Fruit fly (Drosophila melanogaster) whole organism, embryonic: ENCODE results near the gene chif.

Experiments
- Asciz ChIP-seq: fragments of 200-800 bp; sonication (Bioruptor generic); optimal IDR thresholded peaks from 2 replicates; lab custom pipeline; 2017; ENCODE audit warnings: missing biosample characterization, mild to moderate bottlenecking, missing genetic modification characterization, missing genetic modification reagents
- CG10366 ChIP-seq: fragments of 200-800 bp; sonication (Bioruptor generic); IDR thresholded peaks from 2 replicates; pipeline ENCODE4 v1.3.6; 2022; ENCODE audit warnings: missing biosample characterization, missing genetic modification characterization
- CG12299 ChIP-seq: fragments of 200-800 bp; sonication (Bioruptor generic); optimal IDR thresholded peaks from 2 replicates; lab custom pipeline; 2018; ENCODE audit warnings: missing biosample characterization, mild to moderate bottlenecking, missing genetic modification characterization
- CG12769 ChIP-seq: fragments of 200-800 bp; sonication (Bioruptor generic); optimal IDR thresholded peaks from 2 replicates; lab custom pipeline; 2019; ENCODE audit warnings: missing biosample characterization, mild to moderate bottlenecking, missing genetic modification characterization, moderate library complexity
- CG15269 ChIP-seq: fragments of 200-800 bp; sonication (Bioruptor generic); optimal IDR thresholded peaks from 2 replicates; lab custom pipeline; 2018; ENCODE audit warnings: missing biosample characterization, mild to moderate bottlenecking, missing genetic modification characterization, moderate library complexity
- CG1647 ChIP-seq: fragments of 200-800 bp; sonication (Bioruptor generic); optimal IDR thresholded peaks from 3 replicates; lab custom pipeline; 2016; ENCODE audit warnings: missing biosample characterization, missing genetic modification characterization
- CG16863 ChIP-seq: fragments of 200-800 bp; sonication (Bioruptor generic); optimal IDR thresholded peaks from 3 replicates; lab custom pipeline; 2016; ENCODE audit warnings: missing biosample characterization, missing genetic modification characterization
- CG2199 ChIP-seq: fragments of 200-800 bp; sonication (Bioruptor generic); IDR thresholded peaks from 3 replicates; pipeline ENCODE4 v1.3.6; 2022; ENCODE audit warnings: missing biosample characterization, missing genetic modification characterization
- CG31441 ChIP-seq: fragments of 200-800 bp; sonication (Bioruptor generic); IDR thresholded peaks from 2 replicates; pipeline ENCODE4 v1.3.6; 2022; ENCODE audit warnings: missing biosample characterization, missing genetic modification characterization
- CG6272 ChIP-seq: fragments of 200-800 bp; sonication (Bioruptor generic); IDR thresholded peaks from 2 replicates; pipeline ENCODE4 v1.3.6; 2022; ENCODE audit warnings: missing biosample characterization, missing genetic modification characterization
- CG7357 ChIP-seq: fragments of 200-800 bp; sonication (Bioruptor generic); IDR thresholded peaks from 3 replicates; pipeline ENCODE4 v1.3.6; 2022; ENCODE audit warnings: missing biosample characterization, missing genetic modification characterization
- CG7372 ChIP-seq: fragments of 200-800 bp; sonication (Bioruptor generic); IDR thresholded peaks from 2 replicates; pipeline ENCODE4 v1.3.6; 2022; ENCODE audit warnings: missing biosample characterization, missing genetic modification characterization
- CG7556 ChIP-seq: fragments of 200-800 bp; sonication (Bioruptor generic); optimal IDR thresholded peaks from 2 replicates; lab custom pipeline; 2017; ENCODE audit warnings: missing biosample characterization, mild to moderate bottlenecking, missing genetic modification characterization
- CG7839 ChIP-seq: fragments of 200-800 bp; sonication (Bioruptor generic); optimal IDR thresholded peaks from 3 replicates; lab custom pipeline; 2018; ENCODE audit warnings: missing biosample characterization, mild to moderate bottlenecking, missing genetic modification characterization, moderate library complexity
- CG8281 ChIP-seq: fragments of 200-800 bp; sonication (Bioruptor generic); optimal IDR thresholded peaks from 2 replicates; lab custom pipeline; 2018; ENCODE audit warnings: missing biosample characterization, mild to moderate bottlenecking, missing genetic modification characterization, moderate library complexity
- CG8388 ChIP-seq: fragments of 200-800 bp; sonication (Bioruptor generic); optimal IDR thresholded peaks from 2 replicates; lab custom pipeline; 2019; ENCODE audit warnings: missing biosample characterization, mild to moderate bottlenecking, missing genetic modification characterization, moderate library complexity
- CG8924 ChIP-seq: fragments of 200-800 bp; optimal IDR thresholded peaks from 3 replicates; lab custom pipeline; 2019; ENCODE audit warnings: missing biosample characterization, mild to moderate bottlenecking, missing genetic modification characterization, moderate library complexity
- CG9609 ChIP-seq: fragments of 200-800 bp; sonication (Bioruptor generic); optimal IDR thresholded peaks from 3 replicates; lab custom pipeline; 2016; ENCODE audit warnings: missing biosample characterization, missing genetic modification characterization
- Chrac-16 ChIP-seq: fragments of 200-800 bp; sonication (Bioruptor generic); optimal IDR thresholded peaks from 3 replicates; lab custom pipeline; 2016; ENCODE audit warnings: missing biosample characterization, missing genetic modification characterization
- D19B ChIP-seq: fragments of 200-800 bp; sonication (Bioruptor generic); optimal IDR thresholded peaks from 2 replicates; lab custom pipeline; 2017; ENCODE audit warnings: missing biosample characterization, mild to moderate bottlenecking, missing genetic modification characterization
- Lim3 ChIP-seq: fragments of 200-800 bp; sonication (Bioruptor generic); IDR thresholded peaks from 2 replicates; pipeline ENCODE4 v1.3.6; 2022; ENCODE audit warnings: missing biosample characterization, missing genetic modification characterization
- Max ChIP-seq: fragments of 200-800 bp; sonication (Bioruptor generic); optimal IDR thresholded peaks from 2 replicates; lab custom pipeline; 2016; ENCODE audit warnings: missing biosample characterization, mild to moderate bottlenecking, missing genetic modification characterization
- Mrtf ChIP-seq: fragments of 200-800 bp; sonication (Bioruptor generic); IDR thresholded peaks from 3 replicates; pipeline ENCODE4 v1.3.6; 2022; ENCODE audit warnings: missing biosample characterization, missing genetic modification characterization
- NFAT ChIP-seq: fragments of 200-800 bp; sonication (Bioruptor generic); IDR thresholded peaks from 2 replicates; pipeline ENCODE4 v1.3.6; 2022; ENCODE audit warnings: missing biosample characterization, missing genetic modification characterization
- Sin3A ChIP-seq: fragments of >200 bp; optimal IDR thresholded peaks from 2 replicates; lab custom pipeline; 2018
- Ssrp ChIP-seq: fragments of 200-800 bp; sonication (Bioruptor generic); optimal IDR thresholded peaks from 2 replicates; lab custom pipeline; 2018; ENCODE audit warnings: missing biosample characterization, mild to moderate bottlenecking, missing genetic modification characterization, moderate library complexity
- ab ChIP-seq: fragments of 200-800 bp; sonication (Bioruptor generic); optimal IDR thresholded peaks from 2 replicates; lab custom pipeline; 2016; ENCODE audit warnings: missing biosample characterization, missing genetic modification characterization
- bowl ChIP-seq: fragments of 200-800 bp; sonication (Bioruptor generic); IDR thresholded peaks from 2 replicates; pipeline ENCODE4 v1.3.6; 2022; ENCODE audit warnings: missing biosample characterization, missing genetic modification characterization
- cato ChIP-seq: fragments of 200-800 bp; sonication (Bioruptor generic); optimal IDR thresholded peaks from 2 replicates; lab custom pipeline; 2016; ENCODE audit warnings: missing biosample characterization, missing genetic modification characterization, borderline replicate concordance
- caup ChIP-seq: fragments of 200-800 bp; sonication (Bioruptor generic); optimal IDR thresholded peaks from 3 replicates; lab custom pipeline; 2017; ENCODE audit warnings: missing biosample characterization, mild to moderate bottlenecking, missing genetic modification characterization, moderate library complexity; ENCODE audit not compliant: severe bottlenecking
- cg ChIP-seq: fragments of 200-800 bp; sonication (Bioruptor generic); optimal IDR thresholded peaks from 3 replicates; lab custom pipeline; 2019; ENCODE audit warnings: missing biosample characterization, mild to moderate bottlenecking, missing genetic modification characterization, moderate library complexity
- corto ChIP-seq: fragments of 200-800 bp; sonication (Bioruptor generic); optimal IDR thresholded peaks from 2 replicates; lab custom pipeline; 2016; ENCODE audit warnings: missing biosample characterization, mild to moderate bottlenecking, missing genetic modification characterization, moderate library complexity
- crp ChIP-seq, 2 experiments: fragments of 200-800 bp; sonication (Bioruptor generic); optimal IDR thresholded peaks; 2 replicates in 1 of 2; 3 replicates in 1 of 2; lab custom pipeline; 2017; ENCODE audit warnings: missing biosample characterization in 2 of 2, missing genetic modification characterization in 2 of 2, mild to moderate bottlenecking in 1 of 2, moderate library complexity in 1 of 2
- dpn ChIP-seq, 2 experiments: fragments of 200-800 bp; sonication (Bioruptor generic); optimal IDR thresholded peaks; 3 replicates each; lab custom pipeline; 2016; ENCODE audit warnings: missing biosample characterization in 2 of 2, missing genetic modification characterization in 2 of 2
- exex ChIP-seq: fragments of 200-800 bp; sonication (Bioruptor generic); optimal IDR thresholded peaks from 4 replicates; lab custom pipeline; 2018; ENCODE audit warnings: missing biosample characterization, mild to moderate bottlenecking, missing genetic modification characterization, moderate library complexity
- gsb-n ChIP-seq: fragments of 200-800 bp; sonication (Bioruptor generic); optimal IDR thresholded peaks from 3 replicates; lab custom pipeline; 2018; ENCODE audit warnings: missing biosample characterization, mild to moderate bottlenecking, missing genetic modification characterization
- hbn ChIP-seq: fragments of 200-800 bp; sonication (Bioruptor generic); IDR thresholded peaks from 2 replicates; pipeline ENCODE4 v1.3.6; 2022; ENCODE audit warnings: missing biosample characterization, missing genetic modification characterization; ENCODE audit not compliant: partially characterized antibody
- kay ChIP-seq: fragments of 200-800 bp; sonication (Bioruptor generic); optimal IDR thresholded peaks from 2 replicates; lab custom pipeline; 2016; ENCODE audit warnings: missing biosample characterization, missing genetic modification characterization
- ken ChIP-seq: fragments of 200-800 bp; sonication (Bioruptor generic); IDR thresholded peaks from 3 replicates; pipeline ENCODE4 v1.3.6; 2022; ENCODE audit warnings: missing biosample characterization, missing genetic modification characterization
- lmd ChIP-seq: fragments of 200-800 bp; sonication (Bioruptor generic); IDR thresholded peaks from 2 replicates; pipeline ENCODE4 v1.3.6; 2022; ENCODE audit warnings: missing biosample characterization, missing genetic modification characterization
- lov ChIP-seq, 2 experiments: fragments of 200-800 bp in 1 of 2; fragments of >200 bp in 1 of 2; sonication (Bioruptor generic) in 1 of 2; IDR thresholded peaks in 1 of 2; optimal IDR thresholded peaks in 1 of 2; 2 replicates in 1 of 2; 3 replicates in 1 of 2; pipeline versions ENCODE4 v1.3.6 to Lab custom; 2017 to 2022; ENCODE audit warnings: missing biosample characterization in 1 of 2, missing genetic modification characterization in 1 of 2
- p53 ChIP-seq: fragments of 200-800 bp; sonication (Bioruptor generic); optimal IDR thresholded peaks from 2 replicates; lab custom pipeline; 2016; ENCODE audit warnings: missing biosample characterization, missing genetic modification characterization
- pb ChIP-seq: fragments of 200-800 bp; sonication (Bioruptor generic); optimal IDR thresholded peaks from 3 replicates; lab custom pipeline; 2016; ENCODE audit warnings: missing biosample characterization, missing genetic modification characterization
- pita ChIP-seq: fragments of 200-800 bp; sonication (Bioruptor generic); optimal IDR thresholded peaks from 2 replicates; lab custom pipeline; 2017; ENCODE audit warnings: missing biosample characterization, mild to moderate bottlenecking, missing genetic modification characterization
- salm ChIP-seq: fragments of 200-800 bp; sonication (Bioruptor generic); optimal IDR thresholded peaks from 2 replicates; lab custom pipeline; 2018; ENCODE audit warnings: missing biosample characterization, mild to moderate bottlenecking, missing genetic modification characterization
- sim ChIP-seq: fragments of 200-800 bp; sonication (Bioruptor generic); IDR thresholded peaks from 2 replicates; pipeline ENCODE4 v1.3.6; 2022; ENCODE audit warnings: missing biosample characterization, missing genetic modification characterization
- toy ChIP-seq: fragments of 200-800 bp; sonication (Bioruptor generic); IDR thresholded peaks from 2 replicates; pipeline ENCODE4 v1.3.6; 2022; ENCODE audit warnings: missing biosample characterization, missing genetic modification characterization
- vvl ChIP-seq: fragments of 200-800 bp; sonication (Bioruptor generic); IDR thresholded peaks from 2 replicates; pipeline ENCODE4 v1.3.6; 2022; ENCODE audit warnings: missing biosample characterization, missing genetic modification characterization
- zen ChIP-seq: fragments of 200-800 bp; sonication (Bioruptor generic); optimal IDR thresholded peaks from 3 replicates; lab custom pipeline; 2018; ENCODE audit warnings: missing biosample characterization, mild to moderate bottlenecking, missing genetic modification characterization, moderate library complexity
- zf30C ChIP-seq: fragments of 200-800 bp; sonication (Bioruptor generic); optimal IDR thresholded peaks from 3 replicates; lab custom pipeline; 2018; ENCODE audit warnings: missing biosample characterization, mild to moderate bottlenecking, missing genetic modification characterization

The chif gene

dm6 chr2L:16350160-16350633 is 2.2 kb downstream of the chif start (continued):
- TF ChIP-seq gsb-n (no peak), CG7839 (tag; lab: Kevin White, UChicago) (peak; percentile 78), CG9609 (peak; percentile 43), lov (optimal IDR thresholded peaks at IDR 0.05; lab: Kevin White, UChicago) (no peak), lov (GFP tag; IDR thresholded peaks at IDR 0.05; lab: Robert Waterston, UW) (peak; percentile 74; the same call in 1 of the 3 replicates), kay (GFP tag; lab: Kevin White, UChicago) (no peak), CG12299 (tag; lab: Kevin White, UChicago) (no peak), salm (tag; lab: Kevin White, UChicago) (peak; percentile 10), CG7357 (GFP tag; lab: Robert Waterston, UW) (peak; percentile 65; the same call in 1 of the 3 replicates), CG7556 (peak; percentile 51), corto (GFP tag; lab: Kevin White, UChicago) (no peak), Ssrp (tag; lab: Kevin White, UChicago) (peak; percentile 77), p53 (GFP tag; lab: Kevin White, UChicago) (no peak), caup (GFP tag; lab: Kevin White, UChicago) (peak; percentile 68), hbn (GFP tag; lab: Robert Waterston, UW) (peak; percentile 39), Chrac-16 (peak; percentile 67), dpn (GFP tag; optimal IDR thresholded peaks at IDR 0.05; lab: Kevin White, UChicago) (peak; percentile 69 to 80), D19B (peak; percentile 52), toy (GFP tag; lab: Robert Waterston, UW) (0 out of 2 replicates have a peak, but pooled peaks have one; percentile 16), Max (GFP tag; lab: Kevin White, UChicago) (peak; percentile 63), CG7372 (peak; percentile 47; the same call in 1 of the 2 replicates), CG15269 (tag; lab: Kevin White, UChicago) (no peak), bowl (GFP tag; lab: Robert Waterston, UW) (peak; percentile 60; the same call in 1 of the 2 replicates), zf30C (peak; percentile 14), ken (peak; percentile 79; the same call in 2 of the 3 replicates), vvl (GFP tag; lab: Robert Waterston, UW) (peak; percentile 95), Lim3 (GFP tag; lab: Robert Waterston, UW) (peak; percentile 62; the same call in 1 of the 2 replicates), cg (GFP tag; lab: Kevin White, UChicago) (no peak), CG10366 (GFP tag; lab: Robert Waterston, UW) (peak; percentile 72), Asciz (no peak), zen (tag; lab: Kevin White, UChicago) (peak; percentile 47), crp (GFP tag; optimal IDR thresholded peaks at IDR 0.05; lab: Kevin White, UChicago) (peak in 1 of 2 experiments; percentile 79), cato (GFP tag; lab: Kevin White, UChicago) (peak; percentile 66), CG8388 (GFP tag; lab: Kevin White, UChicago) (no peak), ab (GFP tag; lab: Kevin White, UChicago) (peak; percentile 46), CG2199 (GFP tag; lab: Robert Waterston, UW) (peak; percentile 86), CG31441 (GFP tag; lab: Robert Waterston, UW) (no peak), NFAT (GFP tag; lab: Robert Waterston, UW) (peak; percentile 85), lmd (GFP tag; lab: Robert Waterston, UW) (peak; percentile 73), CG16863 (peak; percentile 41), sim (GFP tag; lab: Robert Waterston, UW) (no peak), pita (GFP tag; lab: Kevin White, UChicago) (no peak), CG8281 (tag; lab: Kevin White, UChicago) (peak; percentile 45), CG12769 (tag; lab: Kevin White, UChicago) (peak; percentile 44), exex (tag; lab: Kevin White, UChicago) (peak; percentile 23), CG8924 (tag; lab: Kevin White, UChicago) (peak; percentile 71), CG6272 (GFP tag; lab: Robert Waterston, UW) (peak; percentile 71; the same call in 1 of the 2 replicates), pb (GFP tag; lab: Kevin White, UChicago) (no peak), Sin3A (no peak), Mrtf (GFP tag; lab: Robert Waterston, UW) (peak; percentile 68; the same call in 2 of the 3 replicates), CG1647 (GFP tag; lab: Kevin White, UChicago) (peak; percentile 15)
